Worm (Caenorhabditis elegans) whole organism, L1 larva: Measurements from ENCODE around the gene T05H10.8.

ENCODE experiments used
- C04F5.9 ChIP-seq: sonication (generic microtip); optimal IDR thresholded peaks from 2 replicates; lab custom pipeline; 2016; ENCODE audit warnings: missing genetic modification characterization, missing compliant biosample characterization
- C16A3.4 ChIP-seq: fragments of 150-350 bp; optimal IDR thresholded peaks from 2 replicates; lab custom pipeline; 2014; ENCODE audit warnings: missing biosample characterization, missing genetic modification characterization
- F16B12.6 ChIP-seq: fragments of 150-350 bp; optimal IDR thresholded peaks from 2 replicates; lab custom pipeline; 2014; ENCODE audit warnings: missing biosample characterization, missing genetic modification characterization
- Y116A8C.19 ChIP-seq: sonication (generic microtip); optimal IDR thresholded peaks from 2 replicates; lab custom pipeline; 2016; ENCODE audit warnings: missing compliant biosample characterization, missing genetic modification characterization, borderline replicate concordance
- aha-1 ChIP-seq: fragments of 150-350 bp; optimal IDR thresholded peaks from 2 replicates; lab custom pipeline; 2014; ENCODE audit warnings: missing biosample characterization, missing genetic modification characterization
- aly-2 ChIP-seq: fragments of 150-350 bp; optimal IDR thresholded peaks from 2 replicates; lab custom pipeline; 2014; ENCODE audit warnings: missing biosample characterization, missing genetic modification characterization
- blmp-1 ChIP-seq: fragments of 150-350 bp; optimal IDR thresholded peaks from 2 replicates; lab custom pipeline; 2014; ENCODE audit warnings: missing biosample characterization, missing genetic modification characterization
- ceh-88 ChIP-seq: fragments of 200-800 bp; sonication (Bioruptor generic); IDR thresholded peaks from 2 replicates; pipeline ENCODE4 v1.3.6; 2022; ENCODE audit warnings: missing genetic modification characterization, missing compliant biosample characterization
- ces-1 ChIP-seq: fragments of 150-350 bp; optimal IDR thresholded peaks from 2 replicates; lab custom pipeline; 2014; ENCODE audit warnings: missing biosample characterization, missing genetic modification reagents, missing genetic modification characterization
- dpl-1 ChIP-seq, 3 experiments: fragments of 150-350 bp in 2 of 3; sonication (generic microtip) in 1 of 3; optimal IDR thresholded peaks; 2 replicates each; lab custom pipeline; 2014 to 2017; ENCODE audit warnings: missing biosample characterization in 3 of 3, missing genetic modification characterization in 3 of 3, missing genetic modification reagents in 3 of 3
- dsc-1 ChIP-seq: sonication (generic microtip); optimal IDR thresholded peaks from 2 replicates; lab custom pipeline; 2016; ENCODE audit warnings: mild to moderate bottlenecking, missing genetic modification characterization, missing compliant biosample characterization
- efl-1 ChIP-seq, 4 experiments: fragments of 150-350 bp; optimal IDR thresholded peaks in 3 of 4; peaks in 1 of 4; 1 replicate in 1 of 4; 2 replicates in 3 of 4; lab custom pipeline; 2014; ENCODE audit warnings: missing biosample characterization in 2 of 4, missing genetic modification characterization in 2 of 4, missing genetic modification reagents in 2 of 4
- egl-13 ChIP-seq: sonication (generic microtip); optimal IDR thresholded peaks from 2 replicates; lab custom pipeline; 2016; ENCODE audit warnings: missing genotype, missing genetic modification reagents, missing genetic modification characterization, missing compliant biosample characterization
- fkh-10 ChIP-seq: sonication (generic microtip); optimal IDR thresholded peaks from 2 replicates; lab custom pipeline; 2017; ENCODE audit warnings: missing biosample characterization, missing genetic modification reagents, missing genetic modification characterization
- fkh-4 ChIP-seq: sonication (generic microtip); optimal IDR thresholded peaks from 2 replicates; lab custom pipeline; 2016; ENCODE audit warnings: missing compliant biosample characterization, missing genetic modification characterization, borderline replicate concordance
- fkh-8 ChIP-seq: sonication (generic microtip); optimal IDR thresholded peaks from 2 replicates; lab custom pipeline; 2016; ENCODE audit warnings: mild to moderate bottlenecking, missing genetic modification characterization, missing compliant biosample characterization
- grh-1 ChIP-seq: fragments of 200-800 bp; sonication (Bioruptor generic); IDR thresholded peaks from 2 replicates; pipeline ENCODE4 v1.3.6; 2022; ENCODE audit warnings: missing genetic modification reagents, missing genetic modification characterization, missing compliant biosample characterization
- hlh-4 ChIP-seq: sonication (generic microtip); optimal IDR thresholded peaks from 2 replicates; lab custom pipeline; 2016; ENCODE audit warnings: mild to moderate bottlenecking, missing genetic modification characterization, missing compliant biosample characterization
- hpl-2 ChIP-seq: fragments of 150-350 bp; optimal IDR thresholded peaks from 2 replicates; lab custom pipeline; 2014; ENCODE audit warnings: missing biosample characterization, missing genetic modification reagents, missing genetic modification characterization
- irx-1 ChIP-seq: sonication (generic microtip); optimal IDR thresholded peaks from 2 replicates; lab custom pipeline; 2016; ENCODE audit warnings: missing genetic modification characterization, missing compliant biosample characterization
- jun-1 ChIP-seq: fragments of 150-350 bp; optimal IDR thresholded peaks from 2 replicates; lab custom pipeline; 2014; ENCODE audit warnings: missing biosample characterization, missing genetic modification reagents, missing genetic modification characterization
- lin-13 ChIP-seq: fragments of 150-350 bp; optimal IDR thresholded peaks from 2 replicates; lab custom pipeline; 2014; ENCODE audit warnings: missing biosample characterization, missing genetic modification reagents, missing genetic modification characterization
- lin-14 ChIP-seq: fragments of 200-800 bp; sonication (Bioruptor generic); optimal IDR thresholded peaks from 2 replicates; lab custom pipeline; 2018; ENCODE audit warnings: mild to moderate bottlenecking, missing genetic modification characterization, moderate library complexity, missing compliant biosample characterization
- lin-35 ChIP-seq, 2 experiments: fragments of 150-350 bp; optimal IDR thresholded peaks; 2 replicates each; lab custom pipeline; 2014; ENCODE audit warnings: missing biosample characterization in 2 of 2, missing genetic modification characterization in 2 of 2, missing genetic modification reagents in 2 of 2
- lin-39 ChIP-seq: fragments of 150-350 bp; optimal IDR thresholded peaks from 2 replicates; lab custom pipeline; 2014; ENCODE audit warnings: missing biosample characterization, missing genetic modification reagents, missing genetic modification characterization
- lsy-2 ChIP-seq, 2 experiments: fragments of 150-350 bp; optimal IDR thresholded peaks; 2 replicates each; lab custom pipeline; 2014; ENCODE audit warnings: missing biosample characterization in 2 of 2, missing genetic modification characterization in 2 of 2
- mdl-1 ChIP-seq, 2 experiments: fragments of 150-350 bp; optimal IDR thresholded peaks; 2 replicates each; lab custom pipeline; 2014 to 2017; ENCODE audit warnings: missing biosample characterization in 2 of 2, missing genetic modification characterization in 2 of 2, inconsistent platforms in 1 of 2
- mef-2 ChIP-seq: fragments of 150-350 bp; optimal IDR thresholded peaks from 2 replicates; lab custom pipeline; 2014; ENCODE audit warnings: missing biosample characterization, missing genetic modification characterization
- nhr-19 ChIP-seq: fragments of 200-800 bp; sonication (Bioruptor generic); conservative IDR thresholded peaks from 2 replicates; pipeline ENCODE4 v1.3.6; 2022; ENCODE audit warnings: missing genetic modification characterization, missing compliant biosample characterization
- nhr-20 ChIP-seq: sonication (generic microtip); optimal IDR thresholded peaks from 2 replicates; lab custom pipeline; 2016; ENCODE audit warnings: mild to moderate bottlenecking, missing genetic modification characterization, missing compliant biosample characterization
- nhr-237 ChIP-seq: fragments of 150-350 bp; optimal IDR thresholded peaks from 2 replicates; lab custom pipeline; 2014; ENCODE audit warnings: missing biosample characterization, missing genetic modification characterization
- nhr-28 ChIP-seq: fragments of 150-350 bp; optimal IDR thresholded peaks from 2 replicates; lab custom pipeline; 2014; ENCODE audit warnings: missing biosample characterization, missing genetic modification characterization
- nhr-71 ChIP-seq: sonication (generic microtip); optimal IDR thresholded peaks from 2 replicates; lab custom pipeline; 2016; ENCODE audit warnings: mild to moderate bottlenecking, missing genetic modification characterization, moderate library complexity, missing compliant biosample characterization
- nhr-77 ChIP-seq: fragments of 150-350 bp; optimal IDR thresholded peaks from 2 replicates; lab custom pipeline; 2014; ENCODE audit warnings: missing biosample characterization, missing genetic modification characterization
- nhr-84 ChIP-seq: sonication (generic microtip); optimal IDR thresholded peaks from 2 replicates; lab custom pipeline; 2017; ENCODE audit warnings: missing biosample characterization, missing genetic modification characterization
- nhr-85 ChIP-seq: sonication (generic microtip); peaks from one replicate; lab custom pipeline; 2016; ENCODE audit warnings: missing genetic modification characterization, inconsistent platforms, missing compliant biosample characterization
- nhr-90 ChIP-seq: sonication (generic microtip); optimal IDR thresholded peaks from 2 replicates; lab custom pipeline; 2016; ENCODE audit warnings: mild to moderate bottlenecking, missing genetic modification characterization, missing compliant biosample characterization; ENCODE audit not compliant: poor library complexity
- pax-3 ChIP-seq: fragments of 200-800 bp; sonication (Bioruptor generic); optimal IDR thresholded peaks from 2 replicates; lab custom pipeline; 2018; ENCODE audit warnings: mild to moderate bottlenecking, missing genetic modification characterization, moderate library complexity, missing compliant biosample characterization
- rnt-1 ChIP-seq: sonication (generic microtip); optimal IDR thresholded peaks from 2 replicates; lab custom pipeline; 2016; ENCODE audit warnings: mild to moderate bottlenecking, missing genetic modification characterization, moderate library complexity, missing compliant biosample characterization
- skn-1 ChIP-seq: fragments of 150-350 bp; optimal IDR thresholded peaks from 2 replicates; lab custom pipeline; 2014; ENCODE audit warnings: missing biosample characterization, missing genetic modification characterization
- snu-23 ChIP-seq: sonication (generic microtip); optimal IDR thresholded peaks from 2 replicates; lab custom pipeline; 2016; ENCODE audit warnings: missing genetic modification characterization, missing compliant biosample characterization
- sptf-1 ChIP-seq: fragments of 150-350 bp; optimal IDR thresholded peaks from 2 replicates; lab custom pipeline; 2014; ENCODE audit warnings: missing biosample characterization, missing genetic modification characterization
- tlp-1 ChIP-seq: fragments of 150-350 bp; optimal IDR thresholded peaks from 2 replicates; lab custom pipeline; 2014; ENCODE audit warnings: missing biosample characterization, missing genetic modification characterization
- unc-130 ChIP-seq: fragments of 150-350 bp; optimal IDR thresholded peaks from 2 replicates; lab custom pipeline; 2017; ENCODE audit warnings: missing biosample characterization, missing genetic modification characterization, inconsistent platforms
- unc-30 ChIP-seq: sonication (generic microtip); optimal IDR thresholded peaks from 2 replicates; lab custom pipeline; 2017; ENCODE audit warnings: missing biosample characterization, missing genetic modification characterization
- unc-86 ChIP-seq: sonication (generic microtip); optimal IDR thresholded peaks from 2 replicates; lab custom pipeline; 2016; ENCODE audit warnings: missing genetic modification characterization, missing compliant biosample characterization
- vab-15 ChIP-seq: sonication (generic microtip); optimal IDR thresholded peaks from 2 replicates; lab custom pipeline; 2017; ENCODE audit warnings: missing genotype, mild to moderate bottlenecking, missing genetic modification characterization, missing compliant biosample characterization

Gene T05H10.8

ce11 chrII:8091528-8091927 lies 32.7 kb downstream of the T05H10.8 start (continued):
- TF ChIP-seq lin-14 (GFP tag; lab: Kevin White, UChicago) (peak; percentile 82), C16A3.4 (tag; lab: Kevin White, UChicago) (peak; percentile 18), rnt-1 (peak; percentile 83), unc-130 (tag; lab: Kevin White, UChicago) (peak; percentile 8), pax-3 (tag; lab: Kevin White, UChicago) (peak; percentile 39), aly-2 (peak; percentile 43), hlh-4 (tag; lab: Kevin White, UChicago) (no peak), lin-39 (peak; percentile 48), sptf-1 (tag; lab: Kevin White, UChicago) (no peak), dsc-1 (tag; lab: Kevin White, UChicago) (peak; percentile 49), nhr-71 (peak; percentile 87), F16B12.6 (no peak), grh-1 (GFP tag; lab: Robert Waterston, UW) (peak; percentile 62), fkh-8 (peak; percentile 42), nhr-20 (tag; lab: Kevin White, UChicago) (peak; percentile 79), ceh-88 (GFP tag; lab: Robert Waterston, UW) (no peak), vab-15 (tag; lab: Kevin White, UChicago) (no peak), snu-23 (GFP tag; lab: Kevin White, UChicago) (peak; percentile 83), unc-86 (tag; lab: Kevin White, UChicago) (no peak), C04F5.9 (tag; lab: Kevin White, UChicago) (no peak), nhr-90 (tag; lab: Kevin White, UChicago) (peak; percentile 85), irx-1 (tag; lab: Kevin White, UChicago) (no peak), lin-35 (GFP tag; optimal IDR thresholded peaks at IDR 0.05; lab: Kevin White, UChicago) (peak; percentile 49 to 71), mdl-1 (tag; optimal IDR thresholded peaks at IDR 0.05; lab: Kevin White, UChicago) (no peak), unc-30 (tag; lab: Kevin White, UChicago) (no peak), nhr-19 (GFP tag; lab: Robert Waterston, UW) (peak; percentile 85), lin-13 (GFP tag; lab: Kevin White, UChicago) (peak; percentile 34), aha-1 (no peak), nhr-84 (no peak), fkh-4 (tag; lab: Kevin White, UChicago) (no peak), mef-2 (tag; lab: Kevin White, UChicago) (no peak), egl-13 (no peak), nhr-77 (tag; lab: Kevin White, UChicago) (peak; percentile 63), tlp-1 (no peak), Y116A8C.19 (tag; lab: Kevin White, UChicago) (no peak), hpl-2 (GFP tag; lab: Kevin White, UChicago) (peak; percentile 62), jun-1 (tag; lab: Kevin White, UChicago) (no peak), nhr-28 (tag; lab: Kevin White, UChicago) (no peak), lsy-2 (tag; optimal IDR thresholded peaks at IDR 0.05; lab: Kevin White, UChicago) (peak; percentile 59 to 67)

- TF ChIP-seq nhr-85 (tag; lab: Kevin White, UChicago) = no peak
- TF ChIP-seq nhr-237 = no peak
- no peak for TF ChIP-seq fkh-10
- TF ChIP-seq efl-1 (optimal IDR thresholded peaks at IDR 0.05; lab: Kevin White, UChicago) = no peak
- peak in 1 of 2 experiments; percentile 60 for TF ChIP-seq efl-1 (GFP tag; optimal IDR thresholded peaks at IDR 0.05 in 1 of 2; lab: Kevin White, UChicago)
- TF ChIP-seq nhr-20 (tag; lab: Kevin White, UChicago) = no peak
- TF ChIP-seq dpl-1 (GFP tag; optimal IDR thresholded peaks at IDR 0.05; lab: Kevin White, UChicago) = no peak
- TF ChIP-seq snu-23 (GFP tag; lab: Kevin White, UChicago) = no peak
- no peak for TF ChIP-seq tlp-1
- TF ChIP-seq dsc-1 (tag; lab: Kevin White, UChicago) = no peak
- TF ChIP-seq nhr-71 = no peak
- no peak for TF ChIP-seq ces-1
- no peak for TF ChIP-seq lin-39
- TF ChIP-seq skn-1 (tag; lab: Kevin White, UChicago) = no peak
- peak; percentile 21 for TF ChIP-seq blmp-1 (tag; lab: Kevin White, UChicago)
- TF ChIP-seq egl-13 = no peak
Measured at ce11 chrII:8092537-8092936, 33.7 kb downstream of the T05H10.8 start, which contains the start of gene ltd-1. Gene ltd-1 (minus strand): TSS chrII:8092754.
